Fruit fly (Drosophila melanogaster): ENCODE results near the gene CG8519.
A peak's percentile ranks its signal among the peaks of the same experiment; 100 is the strongest.

CG8519 gene

dm6 chr3L:6703368-6703807 lies 1.3 kb upstream of the CG8519 start, which contains the start of gene SP1173 (continued):
- TF ChIP-seq tup (GFP tag; optimal IDR thresholded peaks at IDR 0.05) (no peak), Sry-δ (GFP tag; optimal IDR thresholded peaks at IDR 0.05) (peak; percentile 13), mld (GFP tag; IDR thresholded peaks at IDR 0.05; ENCODE audit: partially characterized antibody) (0 out of 3 replicates have a peak, but pooled peaks have one; percentile 19), klu (GFP tag; IDR thresholded peaks at IDR 0.05) (peak; percentile 72), tx (GFP tag; optimal IDR thresholded peaks at IDR 0.05) (peak; percentile 6), CG11247 (GFP tag; IDR thresholded peaks at IDR 0.05) (0 out of 2 replicates have a peak, but pooled peaks have one; percentile 25), CG18262 (tag; optimal IDR thresholded peaks at IDR 0.05) (no peak), Myb (GFP tag; optimal IDR thresholded peaks at IDR 0.05) (peak; percentile 3), CG4730 (GFP tag; IDR thresholded peaks at IDR 0.05) (no peak), bbx (GFP tag; IDR thresholded peaks at IDR 0.05; ENCODE audit: partially characterized antibody) (peak; percentile 73; the same call in 1 of the 2 replicates), tgo (GFP tag; IDR thresholded peaks at IDR 0.05) (peak; percentile 50; the same call in 1 of the 3 replicates), CG12769 (tag; optimal IDR thresholded peaks at IDR 0.05) (peak; percentile 82), gcm (GFP tag; optimal IDR thresholded peaks at IDR 0.05) (peak; percentile 74), lov (optimal IDR thresholded peaks at IDR 0.05) (no peak), lov (GFP tag; IDR thresholded peaks at IDR 0.05) (peak; percentile 56; the same call in 1 of the 3 replicates), CG10979 (tag; optimal IDR thresholded peaks at IDR 0.05) (peak; percentile 16), Asciz (GFP tag; optimal IDR thresholded peaks at IDR 0.05) (no peak), Six4 (GFP tag; optimal IDR thresholded peaks at IDR 0.05) (no peak), lbe (GFP tag; optimal IDR thresholded peaks at IDR 0.05) (no peak), ERR (GFP tag; optimal IDR thresholded peaks at IDR 0.05) (peak; percentile 25), CG12659 (GFP tag; optimal IDR thresholded peaks at IDR 0.05) (peak; percentile 40), ara (GFP tag; IDR thresholded peaks at IDR 0.05) (peak; percentile 46; the same call in 1 of the 2 replicates), grau (tag; optimal IDR thresholded peaks at IDR 0.05) (peak; percentile 31), ewg (GFP tag; optimal IDR thresholded peaks at IDR 0.05) (peak; percentile 16), tna (GFP tag; IDR thresholded peaks at IDR 0.05; ENCODE audit: partially characterized antibody) (peak; percentile 61), sqz (GFP tag; optimal IDR thresholded peaks at IDR 0.05) (peak; percentile 97), sob (GFP tag; IDR thresholded peaks at IDR 0.05) (peak; percentile 71), so (GFP tag; IDR thresholded peaks at IDR 0.05) (peak; percentile 84; the same call in 2 of the 3 replicates), BtbVII (GFP tag; optimal IDR thresholded peaks at IDR 0.05) (peak; percentile 51), her (GFP tag; optimal IDR thresholded peaks at IDR 0.05) (peak; percentile 68), gfzf (GFP tag; optimal IDR thresholded peaks at IDR 0.05) (no peak), pros (GFP tag; optimal IDR thresholded peaks at IDR 0.05) (peak; percentile 98), unpg (GFP tag; optimal IDR thresholded peaks at IDR 0.05) (peak; percentile 32), CoRest (tag; optimal IDR thresholded peaks at IDR 0.05) (peak; percentile 9), seq (GFP tag; IDR thresholded peaks at IDR 0.05) (peak; percentile 70; the same call in 1 of the 2 replicates), ranshi (GFP tag; IDR thresholded peaks at IDR 0.05) (peak; percentile 7; the same call in 1 of the 2 replicates), peb (GFP tag; IDR thresholded peaks at IDR 0.05) (no peak), dimm (GFP tag; IDR thresholded peaks at IDR 0.05) (no peak), CG7786 (GFP tag; optimal IDR thresholded peaks at IDR 0.05) (peak; percentile 12), lilli (GFP tag; optimal IDR thresholded peaks at IDR 0.05) (peak; percentile 29), CG2116 (GFP tag; optimal IDR thresholded peaks at IDR 0.05) (peak; percentile 3), Ets97D (GFP tag; optimal IDR thresholded peaks at IDR 0.05) (peak; percentile 68), CG5953 (GFP tag; IDR thresholded peaks at IDR 0.05) (0 out of 2 replicates have a peak, but pooled peaks have one; percentile 33), stwl (tag; optimal IDR thresholded peaks at IDR 0.05) (peak; percentile 69), CG3163 (GFP tag; optimal IDR thresholded peaks at IDR 0.05) (peak; percentile 41), CG15514 (GFP tag; optimal IDR thresholded peaks at IDR 0.05) (peak; percentile 59), CG1529 (GFP tag; optimal IDR thresholded peaks at IDR 0.05) (no peak), CG13296 (GFP tag; optimal IDR thresholded peaks at IDR 0.05) (peak; percentile 43), CG18619 (GFP tag; optimal IDR thresholded peaks at IDR 0.05) (peak; percentile 7), CG17568 (GFP tag; optimal IDR thresholded peaks at IDR 0.05) (peak; percentile 27)

Measured in whole organism, embryonic.